Fruit fly (Drosophila melanogaster): ENCODE results near the gene CG10466.

The CG10466 gene

dm6 chr2L:19758511-19759128 lies 33.3 kb upstream of the CG10466 start, which contains the start of the genes CG10628 and Dus3 (continued):
- TF ChIP-seq CG32772 (GFP tag; IDR thresholded peaks at IDR 0.05) (peak; percentile 91), ATbp (GFP tag; optimal IDR thresholded peaks at IDR 0.05) (peak; percentile 72), bigmax (GFP tag; optimal IDR thresholded peaks at IDR 0.05) (peak; percentile 34), CG14441 (GFP tag; IDR thresholded peaks at IDR 0.05) (peak; percentile 93), CG3847 (GFP tag; IDR thresholded peaks at IDR 0.05) (peak; percentile 91), CG9727 (GFP tag; optimal IDR thresholded peaks at IDR 0.05) (peak; percentile 87), CTCF (GFP tag; optimal IDR thresholded peaks at IDR 0.05) (peak; percentile 15), shn (GFP tag; optimal IDR thresholded peaks at IDR 0.05) (peak; percentile 90), Rx (GFP tag; IDR thresholded peaks at IDR 0.05) (peak; percentile 88), CG9932 (GFP tag; IDR thresholded peaks at IDR 0.05) (peak; percentile 95), CG18764 (GFP tag; optimal IDR thresholded peaks at IDR 0.05) (peak; percentile 88), CG9609 (GFP tag; optimal IDR thresholded peaks at IDR 0.05) (peak; percentile 94), jumu (GFP tag; optimal IDR thresholded peaks at IDR 0.05) (peak; percentile 94), CG7928 (GFP tag; optimal IDR thresholded peaks at IDR 0.05) (peak; percentile 69), CG17186 (GFP tag; optimal IDR thresholded peaks at IDR 0.05) (peak; percentile 87), CG10565 (GFP tag; optimal IDR thresholded peaks at IDR 0.05) (peak; percentile 36), CG11696 (GFP tag; IDR thresholded peaks at IDR 0.05) (peak; percentile 80), CG31441 (GFP tag; IDR thresholded peaks at IDR 0.05) (peak; percentile 100), peb (GFP tag; IDR thresholded peaks at IDR 0.05) (peak; percentile 85), Rfx (GFP tag; IDR thresholded peaks at IDR 0.05) (peak; percentile 95), CG6683 (GFP tag; optimal IDR thresholded peaks at IDR 0.05) (peak; percentile 73), ttk (GFP tag; IDR thresholded peaks at IDR 0.05) (peak; percentile 88), CG30403 (GFP tag; optimal IDR thresholded peaks at IDR 0.05) (peak; percentile 95), CG14710 (tag; optimal IDR thresholded peaks at IDR 0.05) (peak; percentile 92), pnt (GFP tag; optimal IDR thresholded peaks at IDR 0.05) (peak; percentile 90), sr (GFP tag; IDR thresholded peaks at IDR 0.05) (peak; percentile 58; the same call in 2 of the 3 replicates), B-H2 (GFP tag; optimal IDR thresholded peaks at IDR 0.05) (peak; percentile 89), zen2 (GFP tag; IDR thresholded peaks at IDR 0.05; ENCODE audit: partially characterized antibody) (no peak; the same call in 2 of the 3 replicates), trem (tag; optimal IDR thresholded peaks at IDR 0.05) (peak; percentile 87), ewg (GFP tag; optimal IDR thresholded peaks at IDR 0.05) (peak; percentile 98), klu (GFP tag; IDR thresholded peaks at IDR 0.05) (peak; percentile 84), CG6654 (GFP tag; optimal IDR thresholded peaks at IDR 0.05) (peak; percentile 82), CG4730 (GFP tag; IDR thresholded peaks at IDR 0.05) (peak; percentile 74), CG7372 (GFP tag; IDR thresholded peaks at IDR 0.05) (peak; percentile 90), Opbp (GFP tag; IDR thresholded peaks at IDR 0.05; ENCODE audit: partially characterized antibody) (no peak; the same call in 2 of the 3 replicates), eyg (GFP tag; optimal IDR thresholded peaks at IDR 0.05) (peak; percentile 84), CG7786 (GFP tag; optimal IDR thresholded peaks at IDR 0.05) (peak; percentile 92), ab (GFP tag; optimal IDR thresholded peaks at IDR 0.05) (peak; percentile 77), CG4854 (GFP tag; optimal IDR thresholded peaks at IDR 0.05) (peak; percentile 84), PHDP (tag; optimal IDR thresholded peaks at IDR 0.05) (peak; percentile 90), CG10147 (GFP tag; optimal IDR thresholded peaks at IDR 0.05) (peak; percentile 88), mirr (GFP tag; optimal IDR thresholded peaks at IDR 0.05) (peak; percentile 75), tio (GFP tag; optimal IDR thresholded peaks at IDR 0.05) (no peak), CG7963 (GFP tag; IDR thresholded peaks at IDR 0.05; ENCODE audit: partially characterized antibody) (no peak), vvl (GFP tag; IDR thresholded peaks at IDR 0.05) (peak; percentile 96), CG30431 (GFP tag; optimal IDR thresholded peaks at IDR 0.05) (peak; percentile 85), odd (GFP tag; optimal IDR thresholded peaks at IDR 0.05) (peak; percentile 73), zen (tag; optimal IDR thresholded peaks at IDR 0.05) (peak; percentile 83), CG3407 (GFP tag; optimal IDR thresholded peaks at IDR 0.05) (peak; percentile 61), sima (GFP tag; optimal IDR thresholded peaks at IDR 0.05) (peak; percentile 65), Hr39 (optimal IDR thresholded peaks at IDR 0.05) (no peak)
